Worm (Caenorhabditis elegans) whole organism, L1 larva: ENCODE data around the gene F14D7.9.

Source experiments
- C04F5.9 ChIP-seq: sonication (generic microtip); optimal IDR thresholded peaks from 2 replicates; lab custom pipeline; 2016; ENCODE audit warnings: missing genetic modification characterization, missing compliant biosample characterization
- C16A3.4 ChIP-seq: fragments of 150-350 bp; optimal IDR thresholded peaks from 2 replicates; lab custom pipeline; 2014; ENCODE audit warnings: missing biosample characterization, missing genetic modification characterization
- C34B4.2 ChIP-seq: sonication (generic microtip); optimal IDR thresholded peaks from 2 replicates; lab custom pipeline; 2017; ENCODE audit warnings: mild to moderate bottlenecking, missing genetic modification characterization, missing compliant biosample characterization
- Y116A8C.19 ChIP-seq: sonication (generic microtip); optimal IDR thresholded peaks from 2 replicates; lab custom pipeline; 2016; ENCODE audit warnings: missing compliant biosample characterization, missing genetic modification characterization, borderline replicate concordance
- blmp-1 ChIP-seq: fragments of 150-350 bp; optimal IDR thresholded peaks from 2 replicates; lab custom pipeline; 2014; ENCODE audit warnings: missing biosample characterization, missing genetic modification characterization
- ceh-8 ChIP-seq: fragments of 200-800 bp; sonication (Bioruptor generic); optimal IDR thresholded peaks from 2 replicates; lab custom pipeline; 2018; ENCODE audit warnings: mild to moderate bottlenecking, missing genetic modification characterization, moderate library complexity, missing compliant biosample characterization
- ceh-82 ChIP-seq, 3 experiments: fragments of 150-350 bp in 1 of 3; sonication (generic microtip) in 2 of 3; optimal IDR thresholded peaks; 2 replicates each; lab custom pipeline; 2014 to 2017; ENCODE audit warnings: missing biosample characterization in 3 of 3, missing genetic modification characterization in 3 of 3
- ceh-90 ChIP-seq: sonication (generic microtip); optimal IDR thresholded peaks from 2 replicates; lab custom pipeline; 2016; ENCODE audit warnings: missing genetic modification characterization, missing compliant biosample characterization
- ces-1 ChIP-seq: fragments of 150-350 bp; optimal IDR thresholded peaks from 2 replicates; lab custom pipeline; 2014; ENCODE audit warnings: missing biosample characterization, missing genetic modification reagents, missing genetic modification characterization
- dsc-1 ChIP-seq: sonication (generic microtip); optimal IDR thresholded peaks from 2 replicates; lab custom pipeline; 2016; ENCODE audit warnings: mild to moderate bottlenecking, missing genetic modification characterization, missing compliant biosample characterization
- efl-1 ChIP-seq, 4 experiments: fragments of 150-350 bp; optimal IDR thresholded peaks in 3 of 4; peaks in 1 of 4; 1 replicate in 1 of 4; 2 replicates in 3 of 4; lab custom pipeline; 2014; ENCODE audit warnings: missing biosample characterization in 2 of 4, missing genetic modification characterization in 2 of 4, missing genetic modification reagents in 2 of 4
- egl-13 ChIP-seq: sonication (generic microtip); optimal IDR thresholded peaks from 2 replicates; lab custom pipeline; 2016; ENCODE audit warnings: missing genotype, missing genetic modification reagents, missing genetic modification characterization, missing compliant biosample characterization
- ets-5 ChIP-seq: fragments of 200-800 bp; sonication (Bioruptor generic); IDR thresholded peaks from 2 replicates; pipeline ENCODE4 v1.3.6; 2022; ENCODE audit warnings: missing genetic modification characterization, missing compliant biosample characterization
- fos-1 ChIP-seq: fragments of 150-350 bp; optimal IDR thresholded peaks from 2 replicates; lab custom pipeline; 2014; ENCODE audit warnings: missing biosample characterization, missing genetic modification characterization
- grh-1 ChIP-seq: fragments of 200-800 bp; sonication (Bioruptor generic); IDR thresholded peaks from 2 replicates; pipeline ENCODE4 v1.3.6; 2022; ENCODE audit warnings: missing genetic modification reagents, missing genetic modification characterization, missing compliant biosample characterization
- hlh-4 ChIP-seq: sonication (generic microtip); optimal IDR thresholded peaks from 2 replicates; lab custom pipeline; 2016; ENCODE audit warnings: mild to moderate bottlenecking, missing genetic modification characterization, missing compliant biosample characterization
- hpl-2 ChIP-seq: fragments of 150-350 bp; optimal IDR thresholded peaks from 2 replicates; lab custom pipeline; 2014; ENCODE audit warnings: missing biosample characterization, missing genetic modification reagents, missing genetic modification characterization
- isw-1 ChIP-seq: fragments of 200-800 bp; sonication (Bioruptor generic); IDR thresholded peaks from 2 replicates; pipeline ENCODE4 v1.3.6; 2022; ENCODE audit warnings: missing genetic modification characterization, missing compliant biosample characterization
- jun-1 ChIP-seq: fragments of 150-350 bp; optimal IDR thresholded peaks from 2 replicates; lab custom pipeline; 2014; ENCODE audit warnings: missing biosample characterization, missing genetic modification reagents, missing genetic modification characterization
- lin-13 ChIP-seq: fragments of 150-350 bp; optimal IDR thresholded peaks from 2 replicates; lab custom pipeline; 2014; ENCODE audit warnings: missing biosample characterization, missing genetic modification reagents, missing genetic modification characterization
- lin-14 ChIP-seq: fragments of 200-800 bp; sonication (Bioruptor generic); optimal IDR thresholded peaks from 2 replicates; lab custom pipeline; 2018; ENCODE audit warnings: mild to moderate bottlenecking, missing genetic modification characterization, moderate library complexity, missing compliant biosample characterization
- lir-3 ChIP-seq: sonication (generic microtip); optimal IDR thresholded peaks from 2 replicates; lab custom pipeline; 2016; ENCODE audit warnings: mild to moderate bottlenecking, missing genetic modification characterization, moderate library complexity, missing compliant biosample characterization; ENCODE audit not compliant: poor library complexity
- lsy-2 ChIP-seq, 2 experiments: fragments of 150-350 bp; optimal IDR thresholded peaks; 2 replicates each; lab custom pipeline; 2014; ENCODE audit warnings: missing biosample characterization in 2 of 2, missing genetic modification characterization in 2 of 2
- nhr-19 ChIP-seq: fragments of 200-800 bp; sonication (Bioruptor generic); conservative IDR thresholded peaks from 2 replicates; pipeline ENCODE4 v1.3.6; 2022; ENCODE audit warnings: missing genetic modification characterization, missing compliant biosample characterization
- nhr-71 ChIP-seq: sonication (generic microtip); optimal IDR thresholded peaks from 2 replicates; lab custom pipeline; 2016; ENCODE audit warnings: mild to moderate bottlenecking, missing genetic modification characterization, moderate library complexity, missing compliant biosample characterization
- nhr-76 ChIP-seq: sonication (generic microtip); optimal IDR thresholded peaks from 2 replicates; lab custom pipeline; 2017; ENCODE audit warnings: missing biosample characterization, missing genetic modification characterization
- nhr-84 ChIP-seq: sonication (generic microtip); optimal IDR thresholded peaks from 2 replicates; lab custom pipeline; 2017; ENCODE audit warnings: missing biosample characterization, missing genetic modification characterization
- nhr-90 ChIP-seq: sonication (generic microtip); optimal IDR thresholded peaks from 2 replicates; lab custom pipeline; 2016; ENCODE audit warnings: mild to moderate bottlenecking, missing genetic modification characterization, missing compliant biosample characterization; ENCODE audit not compliant: poor library complexity
- pqm-1 ChIP-seq: sonication (generic microtip); optimal IDR thresholded peaks from 3 replicates; lab custom pipeline; 2017; ENCODE audit warnings: missing biosample characterization, missing genetic modification characterization
- skn-1 ChIP-seq: fragments of 150-350 bp; optimal IDR thresholded peaks from 2 replicates; lab custom pipeline; 2014; ENCODE audit warnings: missing biosample characterization, missing genetic modification characterization
- sptf-1 ChIP-seq: fragments of 150-350 bp; optimal IDR thresholded peaks from 2 replicates; lab custom pipeline; 2014; ENCODE audit warnings: missing biosample characterization, missing genetic modification characterization
- tbx-2 ChIP-seq: sonication (generic microtip); optimal IDR thresholded peaks from 2 replicates; lab custom pipeline; 2016; ENCODE audit warnings: missing genetic modification characterization, missing compliant biosample characterization
- unc-130 ChIP-seq: fragments of 150-350 bp; optimal IDR thresholded peaks from 2 replicates; lab custom pipeline; 2017; ENCODE audit warnings: missing biosample characterization, missing genetic modification characterization, inconsistent platforms
- unc-30 ChIP-seq: sonication (generic microtip); optimal IDR thresholded peaks from 2 replicates; lab custom pipeline; 2017; ENCODE audit warnings: missing biosample characterization, missing genetic modification characterization
- unc-62 ChIP-seq: fragments of 150-350 bp; optimal IDR thresholded peaks from 2 replicates; lab custom pipeline; 2014; ENCODE audit warnings: missing biosample characterization, missing genetic modification reagents, missing genetic modification characterization
- vab-15 ChIP-seq: sonication (generic microtip); optimal IDR thresholded peaks from 2 replicates; lab custom pipeline; 2017; ENCODE audit warnings: missing genotype, mild to moderate bottlenecking, missing genetic modification characterization, missing compliant biosample characterization
- xbp-1 ChIP-seq: sonication (generic microtip); optimal IDR thresholded peaks from 2 replicates; lab custom pipeline; 2016; ENCODE audit warnings: missing genetic modification characterization, missing compliant biosample characterization
- ztf-4 ChIP-seq: fragments of 150-350 bp; optimal IDR thresholded peaks from 2 replicates; lab custom pipeline; 2014; ENCODE audit warnings: missing biosample characterization, missing genetic modification characterization

F14D7.9 gene

ce11 chrV:14322743-14323142 is 28.2 kb downstream of the F14D7.9 start, which contains the start of gene F47B8.3 (continued):
- no peak for TF ChIP-seq C16A3.4 (tag; lab: Kevin White, UChicago)
- no peak for TF ChIP-seq C04F5.9 (tag; lab: Kevin White, UChicago)
- TF ChIP-seq grh-1 (GFP tag; lab: Robert Waterston, UW): no peak
- no peak for TF ChIP-seq hpl-2 (GFP tag; lab: Kevin White, UChicago)
- TF ChIP-seq ces-1: no peak
- TF ChIP-seq jun-1 (tag; lab: Kevin White, UChicago): no peak
- TF ChIP-seq nhr-76 (tag; lab: Kevin White, UChicago): no peak
- TF ChIP-seq vab-15 (tag; lab: Kevin White, UChicago): no peak
- peak; percentile 22 for TF ChIP-seq fos-1 (tag; lab: Kevin White, UChicago)
- TF ChIP-seq C34B4.2 (tag; lab: Kevin White, UChicago): no peak
- TF ChIP-seq ceh-90 (tag; lab: Kevin White, UChicago): no peak
- TF ChIP-seq ceh-82 (tag; optimal IDR thresholded peaks at IDR 0.05; lab: Kevin White, UChicago): peak in 2 of 3 experiments; percentile 17 to 19
- TF ChIP-seq nhr-84 (tag; lab: Kevin White, UChicago): no peak
- peak; percentile 1 for TF ChIP-seq nhr-90 (tag; lab: Kevin White, UChicago)
- no peak for TF ChIP-seq skn-1 (tag; lab: Kevin White, UChicago)
- TF ChIP-seq nhr-71 (tag; lab: Kevin White, UChicago): peak; percentile 62
- no peak for TF ChIP-seq ets-5
- peak; percentile 20; the same call in 1 of the 2 replicates for TF ChIP-seq nhr-19 (GFP tag; lab: Robert Waterston, UW)
- TF ChIP-seq efl-1 (optimal IDR thresholded peaks at IDR 0.05; lab: Kevin White, UChicago): peak; percentile 61 to 82
- peak; percentile 37 to 60 for TF ChIP-seq efl-1 (GFP tag; optimal IDR thresholded peaks at IDR 0.05 in 1 of 2; lab: Kevin White, UChicago)
- no peak for TF ChIP-seq egl-13 (tag; lab: Kevin White, UChicago)
- no peak for TF ChIP-seq xbp-1 (tag; lab: Kevin White, UChicago)
- TF ChIP-seq tbx-2 (tag; lab: Kevin White, UChicago): no peak
- TF ChIP-seq lsy-2 (tag; optimal IDR thresholded peaks at IDR 0.05; lab: Kevin White, UChicago): peak; percentile 19 to 60
- TF ChIP-seq unc-130 (tag; lab: Kevin White, UChicago): no peak
- TF ChIP-seq pqm-1: no peak
- no peak for TF ChIP-seq hlh-4
- TF ChIP-seq ztf-4 (tag; lab: Kevin White, UChicago): no peak
- TF ChIP-seq lir-3 (tag; lab: Kevin White, UChicago): peak; percentile 9
- TF ChIP-seq blmp-1: peak; percentile 50
- TF ChIP-seq sptf-1 (tag; lab: Kevin White, UChicago): no peak
- TF ChIP-seq isw-1 (GFP tag; lab: Robert Waterston, UW): no peak
- TF ChIP-seq Y116A8C.19 (tag; lab: Kevin White, UChicago): no peak
- no peak for TF ChIP-seq lin-13
- no peak for TF ChIP-seq dsc-1 (tag; lab: Kevin White, UChicago)
- TF ChIP-seq lin-14: peak; percentile 92

- TF ChIP-seq hlh-4 (no peak), unc-30 (tag; lab: Kevin White, UChicago) (no peak), unc-62 (GFP tag; lab: Kevin White, UChicago) (no peak), ceh-8 (GFP tag; lab: Kevin White, UChicago) (peak; percentile 83)
Measured at ce11 chrV:14324502-14325467, 30.3 kb downstream of the F14D7.9 start, which contains the start of the genes F47B8.4 and F47B8.18. Gene F47B8.4 (minus strand): TSS chrV:14324673. Gene F47B8.18 (minus strand): TSS chrV:14325464.
